Worm (Caenorhabditis elegans) whole organism, L3 larva: ENCODE results near the gene eri-3.
A peak's percentile ranks its signal among the peaks of the same experiment; 100 is the strongest.

Source experiments
- R02D3.7 ChIP-seq: fragments of 150-350 bp; optimal IDR thresholded peaks from 2 replicates; lab custom pipeline; 2014; ENCODE audit warnings: missing biosample characterization, missing genetic modification characterization
- ZK546.5 ChIP-seq: sonication (generic microtip); optimal IDR thresholded peaks from 2 replicates; lab custom pipeline; 2017; ENCODE audit warnings: missing biosample characterization, missing genetic modification characterization
- aly-2 ChIP-seq: fragments of 150-350 bp; optimal IDR thresholded peaks from 2 replicates; lab custom pipeline; 2014; ENCODE audit warnings: missing biosample characterization, missing genetic modification characterization
- ama-1 ChIP-seq: fragments of 150-350 bp; optimal IDR thresholded peaks from 2 replicates; lab custom pipeline; 2018
- daf-12 ChIP-seq: fragments of 150-350 bp; optimal IDR thresholded peaks from 2 replicates; lab custom pipeline; 2014; ENCODE audit warnings: missing biosample characterization, missing genetic modification reagents, missing genetic modification characterization
- elt-1 ChIP-seq: fragments of 150-350 bp; optimal IDR thresholded peaks from 2 replicates; lab custom pipeline; 2014; ENCODE audit warnings: missing biosample characterization, missing genetic modification characterization
- elt-2 ChIP-seq: sonication (generic microtip); optimal IDR thresholded peaks from 2 replicates; lab custom pipeline; 2016; ENCODE audit warnings: missing genetic modification reagents, mild to moderate bottlenecking, missing genetic modification characterization, missing compliant biosample characterization
- fkh-10 ChIP-seq: sonication (generic microtip); optimal IDR thresholded peaks from 2 replicates; lab custom pipeline; 2017; ENCODE audit warnings: missing biosample characterization, missing genetic modification reagents, missing genetic modification characterization
- fkh-2 ChIP-seq: fragments of 150-350 bp; optimal IDR thresholded peaks from 2 replicates; lab custom pipeline; 2014; ENCODE audit warnings: missing biosample characterization, missing genetic modification reagents, missing genetic modification characterization
- fos-1 ChIP-seq: fragments of 150-350 bp; optimal IDR thresholded peaks from 2 replicates; lab custom pipeline; 2014; ENCODE audit warnings: missing biosample characterization, missing genetic modification characterization
- hmg-11 ChIP-seq: sonication (generic microtip); optimal IDR thresholded peaks from 2 replicates; lab custom pipeline; 2016; ENCODE audit warnings: missing genetic modification characterization, missing compliant biosample characterization
- jun-1 ChIP-seq: fragments of 150-350 bp; optimal IDR thresholded peaks from 2 replicates; lab custom pipeline; 2014; ENCODE audit warnings: missing biosample characterization, missing genetic modification reagents, missing genetic modification characterization
- lin-15B ChIP-seq: fragments of 150-350 bp; optimal IDR thresholded peaks from 2 replicates; lab custom pipeline; 2014; ENCODE audit warnings: missing biosample characterization, missing genetic modification characterization
- lin-39 ChIP-seq: fragments of 150-350 bp; optimal IDR thresholded peaks from 2 replicates; lab custom pipeline; 2018; ENCODE audit warnings: missing biosample characterization, missing genetic modification reagents, missing genetic modification characterization
- lsy-12 ChIP-seq: sonication (generic microtip); optimal IDR thresholded peaks from 2 replicates; lab custom pipeline; 2016; ENCODE audit warnings: mild to moderate bottlenecking, missing genetic modification characterization, missing compliant biosample characterization
- nfya-1 ChIP-seq: sonication (generic microtip); optimal IDR thresholded peaks from 2 replicates; lab custom pipeline; 2017; ENCODE audit warnings: missing genetic modification characterization, mild to moderate bottlenecking, missing compliant biosample characterization, antibody characterized with exemption, moderate library complexity; ENCODE audit not compliant: insufficient read depth
- nhr-12 ChIP-seq: fragments of 150-350 bp; optimal IDR thresholded peaks from 2 replicates; lab custom pipeline; 2014; ENCODE audit warnings: missing biosample characterization, missing genetic modification characterization
- nhr-23 ChIP-seq: fragments of 150-350 bp; optimal IDR thresholded peaks from 2 replicates; lab custom pipeline; 2014; ENCODE audit warnings: missing biosample characterization, missing genetic modification reagents, missing genetic modification characterization
- nhr-25 ChIP-seq: sonication (generic microtip); optimal IDR thresholded peaks from 2 replicates; lab custom pipeline; 2017; ENCODE audit warnings: missing biosample characterization, missing genetic modification characterization
- nhr-43 ChIP-seq: sonication (generic microtip); optimal IDR thresholded peaks from 2 replicates; lab custom pipeline; 2016; ENCODE audit warnings: mild to moderate bottlenecking, missing genetic modification characterization, missing compliant biosample characterization; ENCODE audit not compliant: poor library complexity, severe bottlenecking
- pha-4 ChIP-seq: fragments of 150-350 bp; optimal IDR thresholded peaks from 2 replicates; lab custom pipeline; 2014; ENCODE audit warnings: missing biosample characterization, missing genetic modification reagents, missing genetic modification characterization
- pqm-1 ChIP-seq: fragments of 150-350 bp; optimal IDR thresholded peaks from 2 replicates; lab custom pipeline; 2017; ENCODE audit warnings: missing biosample characterization, missing genetic modification characterization, inconsistent platforms
- sea-2 ChIP-seq: fragments of 150-350 bp; sonication (generic microtip); optimal IDR thresholded peaks from 4 replicates; lab custom pipeline; 2014; ENCODE audit warnings: missing biosample characterization, missing genetic modification reagents, missing genetic modification characterization
- skn-1 ChIP-seq: fragments of 150-350 bp; optimal IDR thresholded peaks from 2 replicates; lab custom pipeline; 2014; ENCODE audit warnings: missing biosample characterization, missing genetic modification characterization
- snpc-4 ChIP-seq: fragments of 150-350 bp; optimal IDR thresholded peaks from 2 replicates; lab custom pipeline; 2014; ENCODE audit warnings: missing biosample characterization, missing genetic modification characterization
- unc-39 ChIP-seq: sonication (generic microtip); optimal IDR thresholded peaks from 4 replicates; lab custom pipeline; 2017; ENCODE audit warnings: missing biosample characterization, missing genetic modification characterization
- zag-1 ChIP-seq: fragments of 150-350 bp; optimal IDR thresholded peaks from 2 replicates; lab custom pipeline; 2014; ENCODE audit warnings: missing biosample characterization, missing genetic modification characterization
- ztf-4 ChIP-seq: fragments of 150-350 bp; optimal IDR thresholded peaks from 2 replicates; lab custom pipeline; 2014; ENCODE audit warnings: missing biosample characterization, missing genetic modification characterization

The eri-3 gene

ce11 chrII:1133295-1133694 lies 10.0 kb downstream of the eri-3 start:
- TF ChIP-seq pqm-1 (tag; lab: Kevin White, UChicago) (no peak), R02D3.7 (tag; lab: Kevin White, UChicago) (no peak), ZK546.5 (tag; lab: Kevin White, UChicago) (no peak), fkh-10 (GFP tag; lab: Kevin White, UChicago) (no peak), zag-1 (no peak), fkh-2 (no peak)

ce11 chrII:1134314-1135108 lies 11.2 kb downstream of the eri-3 start:
- TF ChIP-seq lin-15B (tag; lab: Kevin White, UChicago) (peak; percentile 45), nhr-23 (peak; percentile 18), lsy-12 (peak; percentile 56), lin-39 (tag; lab: Kevin White, UChicago) (peak; percentile 24), pha-4 (tag; lab: Kevin White, UChicago) (peak; percentile 23)

ce11 chrII:1136485-1136884 lies 13.2 kb downstream of the eri-3 start, which contains the start of gene pod-2:
Gene pod-2 (plus strand): TSS chrII:1136785.
- TF ChIP-seq snpc-4 (tag; lab: Kevin White, UChicago), result no peak
- TF ChIP-seq hmg-11 (tag; lab: Kevin White, UChicago), result no peak
- no peak for TF ChIP-seq unc-39 (tag; lab: Kevin White, UChicago)
- no peak for TF ChIP-seq nhr-25 (tag; lab: Kevin White, UChicago)
- no peak for TF ChIP-seq daf-12 (tag; lab: Kevin White, UChicago)
- no peak for TF ChIP-seq nhr-12
- no peak for TF ChIP-seq jun-1
- no peak for TF ChIP-seq ama-1 (lab: Kevin White, UChicago)
- no peak for TF ChIP-seq skn-1 (tag; lab: Kevin White, UChicago)
- TF ChIP-seq fkh-10 (GFP tag; lab: Kevin White, UChicago), result no peak
- TF ChIP-seq nfya-1 (tag; lab: Kevin White, UChicago), result no peak
- no peak for TF ChIP-seq elt-2 (tag; lab: Kevin White, UChicago)
- TF ChIP-seq sea-2 (GFP tag; lab: Kevin White, UChicago), result no peak
- no peak for TF ChIP-seq fos-1 (tag; lab: Kevin White, UChicago)

ce11 chrII:1138618-1139017 lies 15.3 kb downstream of the eri-3 start:
- TF ChIP-seq ztf-4 (tag; lab: Kevin White, UChicago), result no peak
- TF ChIP-seq pqm-1 (tag; lab: Kevin White, UChicago), result peak; percentile 71
- no peak for TF ChIP-seq ama-1 (lab: Kevin White, UChicago)
- TF ChIP-seq elt-2 (tag; lab: Kevin White, UChicago), result peak; percentile 88

- TF ChIP-seq jun-1 (peak; percentile 54), elt-2 (tag; lab: Kevin White, UChicago) (peak; percentile 88), nhr-43 (tag; lab: Kevin White, UChicago) (no peak), pqm-1 (tag; lab: Kevin White, UChicago) (peak; percentile 94)
Observed at ce11 chrII:1140689-1141088, 17.4 kb downstream of the eri-3 start, which contains the start of gene W09B6.4. Gene W09B6.4 (minus strand): TSS chrII:1140839.

- no peak for TF ChIP-seq snpc-4 (tag; lab: Kevin White, UChicago)
- no peak for TF ChIP-seq aly-2 (tag; lab: Kevin White, UChicago)
- peak; percentile 44 for TF ChIP-seq nhr-25 (tag; lab: Kevin White, UChicago)
- peak; percentile 43 for TF ChIP-seq elt-1 (tag; lab: Kevin White, UChicago)
- TF ChIP-seq nhr-23, result peak; percentile 17
Observed at ce11 chrII:1141720-1142574, 18.6 kb downstream of the eri-3 start.
